Fruit fly (Drosophila melanogaster) whole organism: Measurements from ENCODE around the gene CG33722.

ENCODE experiments used
- CG8478 ChIP-seq: fragments of >200 bp; optimal IDR thresholded peaks from 2 replicates; lab custom pipeline; 2018; ENCODE audit warnings: inconsistent platforms
- usp ChIP-seq: fragments of >200 bp; optimal IDR thresholded peaks from 2 replicates; lab custom pipeline; 2017; ENCODE audit warnings: missing biosample characterization, missing genetic modification characterization, mixed read lengths

- TF ChIP-seq CG8478 (lab: Kevin White, UChicago) (no peak), usp (GFP tag; lab: Kevin White, UChicago) (no peak)
Measured at dm6 chr3R:8254347-8254746, 10.5 kb downstream of the CG33722 start.
